Fruit fly (Drosophila melanogaster): ENCODE measurements around the gene rg.

The rg gene

dm6 chrX:5082840-5083646 lies 2.5 kb upstream of the rg start (continued):
- TF ChIP-seq gro (GFP tag; optimal IDR thresholded peaks at IDR 0.05), result peak; percentile 17
- peak; percentile 17 for TF ChIP-seq Dip3 (GFP tag; optimal IDR thresholded peaks at IDR 0.05)
- TF ChIP-seq CG7271 (tag; optimal IDR thresholded peaks at IDR 0.05), result no peak
- peak; percentile 94 for TF ChIP-seq E2f2 (GFP tag; IDR thresholded peaks at IDR 0.05)
- peak; percentile 56 for TF ChIP-seq HmgZ (tag; optimal IDR thresholded peaks at IDR 0.05)
- peak; percentile 34 for TF ChIP-seq jumu (GFP tag; optimal IDR thresholded peaks at IDR 0.05)
- no peak for TF ChIP-seq fu2 (GFP tag; optimal IDR thresholded peaks at IDR 0.05)
- peak; percentile 39 for TF ChIP-seq HLH54F (GFP tag; optimal IDR thresholded peaks at IDR 0.05)
- TF ChIP-seq stwl (tag; optimal IDR thresholded peaks at IDR 0.05), result peak; percentile 59
- TF ChIP-seq CG2129 (GFP tag; IDR thresholded peaks at IDR 0.05; ENCODE audit: partially characterized antibody), result no peak
- peak; percentile 77 for TF ChIP-seq nom (GFP tag; optimal IDR thresholded peaks at IDR 0.05)
- peak; percentile 20 for TF ChIP-seq bab2 (GFP tag; optimal IDR thresholded peaks at IDR 0.05)
- no peak for TF ChIP-seq CG13624 (GFP tag; optimal IDR thresholded peaks at IDR 0.05)
- TF ChIP-seq CG14667 (GFP tag; IDR thresholded peaks at IDR 0.05), result no peak
- no peak for TF ChIP-seq sc (optimal IDR thresholded peaks at IDR 0.05)
- TF ChIP-seq sc (GFP tag; optimal IDR thresholded peaks at IDR 0.05), result no peak
- no peak for TF ChIP-seq CG2202 (tag; optimal IDR thresholded peaks at IDR 0.05)
- peak; percentile 42 for TF ChIP-seq CG10543 (GFP tag; optimal IDR thresholded peaks at IDR 0.05)
- peak; percentile 65 for TF ChIP-seq mirr (GFP tag; optimal IDR thresholded peaks at IDR 0.05)
- no peak for TF ChIP-seq bsh (GFP tag; optimal IDR thresholded peaks at IDR 0.05)
- TF ChIP-seq CG17186 (GFP tag; optimal IDR thresholded peaks at IDR 0.05), result peak; percentile 55
- TF ChIP-seq CG18476 (GFP tag; optimal IDR thresholded peaks at IDR 0.05), result no peak
- no peak for TF ChIP-seq GATAe (GFP tag; conservative IDR thresholded peaks at IDR 0.05)
- TF ChIP-seq CG12769 (tag; optimal IDR thresholded peaks at IDR 0.05), result peak; percentile 54
- TF ChIP-seq CrebB (tag; optimal IDR thresholded peaks at IDR 0.05), result no peak
- no peak for TF ChIP-seq CG12942 (GFP tag; optimal IDR thresholded peaks at IDR 0.05)
- TF ChIP-seq luna (GFP tag; optimal IDR thresholded peaks at IDR 0.05), result no peak
- TF ChIP-seq CG12659 (GFP tag; optimal IDR thresholded peaks at IDR 0.05), result peak; percentile 7
- no peak for TF ChIP-seq CG6813 (GFP tag; optimal IDR thresholded peaks at IDR 0.05)
- peak in 1 of 2 experiments; percentile 32 for TF ChIP-seq chif (GFP tag; optimal IDR thresholded peaks at IDR 0.05)
- peak; percentile 64 for TF ChIP-seq zfh2 (GFP tag; optimal IDR thresholded peaks at IDR 0.05)
- TF ChIP-seq HLH4C (GFP tag; IDR thresholded peaks at IDR 0.05; ENCODE audit: partially characterized antibody), result 0 out of 3 replicates have a peak, but pooled peaks have one; percentile 11
- TF ChIP-seq cad (GFP tag; optimal IDR thresholded peaks at IDR 0.05), result no peak
- TF ChIP-seq CG31441 (GFP tag; IDR thresholded peaks at IDR 0.05), result peak; percentile 79; the same call in 1 of the 2 replicates
- TF ChIP-seq CG2120 (GFP tag; optimal IDR thresholded peaks at IDR 0.05), result peak; percentile 68
- peak; percentile 51; the same call in 1 of the 3 replicates for TF ChIP-seq CG6791 (GFP tag; IDR thresholded peaks at IDR 0.05; ENCODE audit: partially characterized antibody)
- TF ChIP-seq CHES-1-like (GFP tag; optimal IDR thresholded peaks at IDR 0.05), result peak; percentile 45
- peak; percentile 57; the same call in 1 of the 3 replicates for TF ChIP-seq ken (GFP tag; IDR thresholded peaks at IDR 0.05)
- 0 out of 2 replicates have a peak, but pooled peaks have one; percentile 2 for TF ChIP-seq H2.0 (GFP tag; IDR thresholded peaks at IDR 0.05)
- no peak for TF ChIP-seq CG10979 (tag; optimal IDR thresholded peaks at IDR 0.05)
- TF ChIP-seq CG10321 (GFP tag; IDR thresholded peaks at IDR 0.05), result peak; percentile 16; the same call in 1 of the 2 replicates
- TF ChIP-seq Pdp1 (GFP tag; optimal IDR thresholded peaks at IDR 0.05), result peak; percentile 8 to 15
- TF ChIP-seq Hsf (GFP tag; optimal IDR thresholded peaks at IDR 0.05), result peak; percentile 30
- TF ChIP-seq CG2116 (GFP tag; optimal IDR thresholded peaks at IDR 0.05), result peak; percentile 98
- TF ChIP-seq CG17385 (GFP tag; optimal IDR thresholded peaks at IDR 0.05), result peak; percentile 86
- TF ChIP-seq CG15073 (GFP tag; optimal IDR thresholded peaks at IDR 0.05), result no peak
- TF ChIP-seq MESR4 (GFP tag; optimal IDR thresholded peaks at IDR 0.05), result peak; percentile 44
- TF ChIP-seq CG32767 (GFP tag; IDR thresholded peaks at IDR 0.05), result no peak

All from whole organism, embryonic.